Worm (Caenorhabditis elegans) whole organism, early embryonic: ENCODE data around the gene K11H12.5.
A peak's percentile ranks its signal among the peaks of the same experiment; 100 is the strongest.

Experiments
- ama-1 ChIP-seq: fragments of 150-350 bp; optimal IDR thresholded peaks from 2 replicates; lab custom pipeline; 2014
- ceh-13 ChIP-seq: fragments of 200-800 bp; sonication (Bioruptor generic); optimal IDR thresholded peaks from 2 replicates; lab custom pipeline; 2018; ENCODE audit warnings: mild to moderate bottlenecking, missing genetic modification characterization, missing compliant biosample characterization
- sea-1 ChIP-seq: fragments of 200-800 bp; sonication (Bioruptor generic); conservative IDR thresholded peaks from 2 replicates; pipeline ENCODE4 v1.3.6; 2022; ENCODE audit warnings: missing genetic modification characterization, missing compliant biosample characterization

- TF ChIP-seq ceh-13 (GFP tag; lab: Kevin White, UChicago) (peak; percentile 57), sea-1 (GFP tag; lab: Robert Waterston, UW) (peak; percentile 95), ama-1 (lab: Kevin White, UChicago) (no peak)
These were observed 21.6 kb upstream of the K11H12.5 start, which contains the start of the genes rpl-15 and K11H12.8 for ce11 chrIV:654526-655440.
